Worm (Caenorhabditis elegans) whole organism, L1 larva: ENCODE results near the gene smf-1.
A peak's percentile ranks its signal among the peaks of the same experiment; 100 is the strongest.

Experiments used
- C16A3.4 ChIP-seq: fragments of 150-350 bp; optimal IDR thresholded peaks from 2 replicates; lab custom pipeline; 2014; ENCODE audit warnings: missing biosample characterization, missing genetic modification characterization
- C34B4.2 ChIP-seq: sonication (generic microtip); optimal IDR thresholded peaks from 2 replicates; lab custom pipeline; 2017; ENCODE audit warnings: mild to moderate bottlenecking, missing genetic modification characterization, missing compliant biosample characterization
- aha-1 ChIP-seq: fragments of 150-350 bp; optimal IDR thresholded peaks from 2 replicates; lab custom pipeline; 2014; ENCODE audit warnings: missing biosample characterization, missing genetic modification characterization
- alr-1 ChIP-seq: fragments of 200-800 bp; sonication (Bioruptor generic); optimal IDR thresholded peaks from 2 replicates; lab custom pipeline; 2018; ENCODE audit warnings: borderline replicate concordance, mild to moderate bottlenecking, missing genetic modification characterization, missing compliant biosample characterization
- blmp-1 ChIP-seq: fragments of 150-350 bp; optimal IDR thresholded peaks from 2 replicates; lab custom pipeline; 2014; ENCODE audit warnings: missing biosample characterization, missing genetic modification characterization
- ceh-63 ChIP-seq: fragments of 200-800 bp; sonication (Bioruptor generic); optimal IDR thresholded peaks from 2 replicates; lab custom pipeline; 2018; ENCODE audit warnings: mild to moderate bottlenecking, missing genetic modification characterization, missing compliant biosample characterization
- ceh-8 ChIP-seq: fragments of 200-800 bp; sonication (Bioruptor generic); optimal IDR thresholded peaks from 2 replicates; lab custom pipeline; 2018; ENCODE audit warnings: mild to moderate bottlenecking, missing genetic modification characterization, moderate library complexity, missing compliant biosample characterization
- ceh-82 ChIP-seq, 3 experiments: fragments of 150-350 bp in 1 of 3; sonication (generic microtip) in 2 of 3; optimal IDR thresholded peaks; 2 replicates each; lab custom pipeline; 2014 to 2017; ENCODE audit warnings: missing biosample characterization in 3 of 3, missing genetic modification characterization in 3 of 3
- ceh-88 ChIP-seq: fragments of 200-800 bp; sonication (Bioruptor generic); IDR thresholded peaks from 2 replicates; pipeline ENCODE4 v1.3.6; 2022; ENCODE audit warnings: missing genetic modification characterization, missing compliant biosample characterization
- efl-3 ChIP-seq: fragments of 200-800 bp; sonication (Bioruptor generic); optimal IDR thresholded peaks from 2 replicates; lab custom pipeline; 2018; ENCODE audit warnings: mild to moderate bottlenecking, missing genetic modification characterization, missing compliant biosample characterization
- egl-13 ChIP-seq: sonication (generic microtip); optimal IDR thresholded peaks from 2 replicates; lab custom pipeline; 2016; ENCODE audit warnings: missing genotype, missing genetic modification reagents, missing genetic modification characterization, missing compliant biosample characterization
- egl-27 ChIP-seq, 2 experiments: fragments of 150-350 bp in 1 of 2; sonication (generic microtip); optimal IDR thresholded peaks; 3 replicates each; lab custom pipeline; 2017 to 2018; ENCODE audit warnings: missing biosample characterization in 2 of 2, missing genetic modification characterization in 2 of 2, missing genetic modification reagents in 2 of 2
- ets-5 ChIP-seq: fragments of 200-800 bp; sonication (Bioruptor generic); IDR thresholded peaks from 2 replicates; pipeline ENCODE4 v1.3.6; 2022; ENCODE audit warnings: missing genetic modification characterization, missing compliant biosample characterization
- fkh-10 ChIP-seq: sonication (generic microtip); optimal IDR thresholded peaks from 2 replicates; lab custom pipeline; 2017; ENCODE audit warnings: missing biosample characterization, missing genetic modification reagents, missing genetic modification characterization
- fkh-4 ChIP-seq: sonication (generic microtip); optimal IDR thresholded peaks from 2 replicates; lab custom pipeline; 2016; ENCODE audit warnings: missing compliant biosample characterization, missing genetic modification characterization, borderline replicate concordance
- fkh-8 ChIP-seq: sonication (generic microtip); optimal IDR thresholded peaks from 2 replicates; lab custom pipeline; 2016; ENCODE audit warnings: mild to moderate bottlenecking, missing genetic modification characterization, missing compliant biosample characterization
- grh-1 ChIP-seq: fragments of 200-800 bp; sonication (Bioruptor generic); IDR thresholded peaks from 2 replicates; pipeline ENCODE4 v1.3.6; 2022; ENCODE audit warnings: missing genetic modification reagents, missing genetic modification characterization, missing compliant biosample characterization
- isw-1 ChIP-seq: fragments of 200-800 bp; sonication (Bioruptor generic); IDR thresholded peaks from 2 replicates; pipeline ENCODE4 v1.3.6; 2022; ENCODE audit warnings: missing genetic modification characterization, missing compliant biosample characterization
- lin-13 ChIP-seq: fragments of 150-350 bp; optimal IDR thresholded peaks from 2 replicates; lab custom pipeline; 2014; ENCODE audit warnings: missing biosample characterization, missing genetic modification reagents, missing genetic modification characterization
- lin-14 ChIP-seq: fragments of 200-800 bp; sonication (Bioruptor generic); optimal IDR thresholded peaks from 2 replicates; lab custom pipeline; 2018; ENCODE audit warnings: mild to moderate bottlenecking, missing genetic modification characterization, moderate library complexity, missing compliant biosample characterization
- lin-35 ChIP-seq, 2 experiments: fragments of 150-350 bp; optimal IDR thresholded peaks; 2 replicates each; lab custom pipeline; 2014; ENCODE audit warnings: missing biosample characterization in 2 of 2, missing genetic modification characterization in 2 of 2, missing genetic modification reagents in 2 of 2
- lin-39 ChIP-seq: fragments of 150-350 bp; optimal IDR thresholded peaks from 2 replicates; lab custom pipeline; 2014; ENCODE audit warnings: missing biosample characterization, missing genetic modification reagents, missing genetic modification characterization
- lsy-2 ChIP-seq, 2 experiments: fragments of 150-350 bp; optimal IDR thresholded peaks; 2 replicates each; lab custom pipeline; 2014; ENCODE audit warnings: missing biosample characterization in 2 of 2, missing genetic modification characterization in 2 of 2
- mab-9 ChIP-seq: fragments of 200-800 bp; sonication (Bioruptor generic); IDR thresholded peaks from 2 replicates; pipeline ENCODE4 v1.3.6; 2022; ENCODE audit warnings: missing genetic modification reagents, missing genetic modification characterization, missing compliant biosample characterization
- mdl-1 ChIP-seq, 2 experiments: fragments of 150-350 bp; optimal IDR thresholded peaks; 2 replicates each; lab custom pipeline; 2014 to 2017; ENCODE audit warnings: missing biosample characterization in 2 of 2, missing genetic modification characterization in 2 of 2, inconsistent platforms in 1 of 2
- mep-1 ChIP-seq: fragments of 150-350 bp; optimal IDR thresholded peaks from 2 replicates; lab custom pipeline; 2014; ENCODE audit warnings: missing biosample characterization, missing genetic modification characterization
- nhr-12 ChIP-seq: sonication (generic microtip); optimal IDR thresholded peaks from 2 replicates; lab custom pipeline; 2017; ENCODE audit warnings: missing biosample characterization, missing genetic modification characterization
- nhr-19 ChIP-seq: fragments of 200-800 bp; sonication (Bioruptor generic); conservative IDR thresholded peaks from 2 replicates; pipeline ENCODE4 v1.3.6; 2022; ENCODE audit warnings: missing genetic modification characterization, missing compliant biosample characterization
- nhr-28 ChIP-seq: fragments of 150-350 bp; optimal IDR thresholded peaks from 2 replicates; lab custom pipeline; 2014; ENCODE audit warnings: missing biosample characterization, missing genetic modification characterization
- nhr-71 ChIP-seq: sonication (generic microtip); optimal IDR thresholded peaks from 2 replicates; lab custom pipeline; 2016; ENCODE audit warnings: mild to moderate bottlenecking, missing genetic modification characterization, moderate library complexity, missing compliant biosample characterization
- nhr-90 ChIP-seq: sonication (generic microtip); optimal IDR thresholded peaks from 2 replicates; lab custom pipeline; 2016; ENCODE audit warnings: mild to moderate bottlenecking, missing genetic modification characterization, missing compliant biosample characterization; ENCODE audit not compliant: poor library complexity
- pag-3 ChIP-seq: sonication (generic microtip); optimal IDR thresholded peaks from 2 replicates; lab custom pipeline; 2017; ENCODE audit warnings: missing genetic modification characterization, mild to moderate bottlenecking, missing compliant biosample characterization, antibody characterized with exemption, borderline replicate concordance; ENCODE audit not compliant: insufficient read depth
- pax-3 ChIP-seq: fragments of 200-800 bp; sonication (Bioruptor generic); optimal IDR thresholded peaks from 2 replicates; lab custom pipeline; 2018; ENCODE audit warnings: mild to moderate bottlenecking, missing genetic modification characterization, moderate library complexity, missing compliant biosample characterization
- rnt-1 ChIP-seq: sonication (generic microtip); optimal IDR thresholded peaks from 2 replicates; lab custom pipeline; 2016; ENCODE audit warnings: mild to moderate bottlenecking, missing genetic modification characterization, moderate library complexity, missing compliant biosample characterization
- skn-1 ChIP-seq: fragments of 150-350 bp; optimal IDR thresholded peaks from 2 replicates; lab custom pipeline; 2014; ENCODE audit warnings: missing biosample characterization, missing genetic modification characterization
- snpc-4 ChIP-seq: fragments of 150-350 bp; optimal IDR thresholded peaks from 2 replicates; lab custom pipeline; 2014; ENCODE audit warnings: missing biosample characterization, missing genetic modification characterization
- sox-4 ChIP-seq: sonication (generic microtip); optimal IDR thresholded peaks from 2 replicates; lab custom pipeline; 2016; ENCODE audit warnings: missing genetic modification characterization, missing compliant biosample characterization
- swsn-7 ChIP-seq: sonication (generic microtip); optimal IDR thresholded peaks from 2 replicates; lab custom pipeline; 2016; ENCODE audit warnings: missing genetic modification characterization, missing compliant biosample characterization
- tbx-2 ChIP-seq: sonication (generic microtip); optimal IDR thresholded peaks from 2 replicates; lab custom pipeline; 2016; ENCODE audit warnings: missing genetic modification characterization, missing compliant biosample characterization
- tlp-1 ChIP-seq: fragments of 150-350 bp; optimal IDR thresholded peaks from 2 replicates; lab custom pipeline; 2014; ENCODE audit warnings: missing biosample characterization, missing genetic modification characterization
- unc-30 ChIP-seq: sonication (generic microtip); optimal IDR thresholded peaks from 2 replicates; lab custom pipeline; 2017; ENCODE audit warnings: missing biosample characterization, missing genetic modification characterization
- unc-86 ChIP-seq: sonication (generic microtip); optimal IDR thresholded peaks from 2 replicates; lab custom pipeline; 2016; ENCODE audit warnings: missing genetic modification characterization, missing compliant biosample characterization
- unc-98 ChIP-seq: fragments of 200-800 bp; sonication (Bioruptor generic); IDR thresholded peaks from 2 replicates; pipeline ENCODE4 v1.3.6; 2022; ENCODE audit warnings: missing genetic modification characterization, missing compliant biosample characterization
- vab-15 ChIP-seq: sonication (generic microtip); optimal IDR thresholded peaks from 2 replicates; lab custom pipeline; 2017; ENCODE audit warnings: missing genotype, mild to moderate bottlenecking, missing genetic modification characterization, missing compliant biosample characterization
- zag-1 ChIP-seq: fragments of 150-350 bp; optimal IDR thresholded peaks from 2 replicates; lab custom pipeline; 2014; ENCODE audit warnings: missing biosample characterization, missing genetic modification characterization
- ztf-11 ChIP-seq, 2 experiments: sonication (generic microtip); optimal IDR thresholded peaks; 2 replicates each; lab custom pipeline; 2016 to 2017; ENCODE audit warnings: missing genetic modification characterization in 2 of 2, missing biosample characterization in 1 of 2, missing compliant biosample characterization in 1 of 2

The smf-1 gene

ce11 chrX:6745515-6745914 lies 22.6 kb upstream of the smf-1 start (continued):
- TF ChIP-seq lin-35 (GFP tag; optimal IDR thresholded peaks at IDR 0.05; lab: Kevin White, UChicago), result no peak
- TF ChIP-seq unc-86, result no peak
- no peak for TF ChIP-seq ceh-88 (GFP tag; lab: Robert Waterston, UW)
- TF ChIP-seq nhr-28 (tag; lab: Kevin White, UChicago), result no peak
- no peak for TF ChIP-seq tbx-2
- peak; percentile 15 for TF ChIP-seq ceh-63

- TF ChIP-seq lsy-2 (tag; optimal IDR thresholded peaks at IDR 0.05; lab: Kevin White, UChicago) (no peak), tlp-1 (tag; lab: Kevin White, UChicago) (no peak), lin-14 (GFP tag; lab: Kevin White, UChicago) (peak; percentile 85), fkh-8 (tag; lab: Kevin White, UChicago) (peak; percentile 7), egl-27 (tag; optimal IDR thresholded peaks at IDR 0.05; lab: Kevin White, UChicago) (no peak), grh-1 (GFP tag; lab: Robert Waterston, UW) (no peak), ceh-82 (tag; optimal IDR thresholded peaks at IDR 0.05; lab: Kevin White, UChicago) (peak in 1 of 3 experiments; percentile 27), nhr-90 (no peak), C16A3.4 (no peak), ceh-63 (no peak), egl-13 (tag; lab: Kevin White, UChicago) (peak; percentile 31), skn-1 (tag; lab: Kevin White, UChicago) (no peak), snpc-4 (tag; lab: Kevin White, UChicago) (no peak), lin-39 (tag; lab: Kevin White, UChicago) (no peak), fkh-10 (peak; percentile 82), unc-86 (peak; percentile 33), alr-1 (tag; lab: Kevin White, UChicago) (no peak), rnt-1 (tag; lab: Kevin White, UChicago) (peak; percentile 7), aha-1 (no peak), nhr-28 (tag; lab: Kevin White, UChicago) (no peak), swsn-7 (tag; lab: Kevin White, UChicago) (peak; percentile 19), unc-98 (GFP tag; lab: Robert Waterston, UW) (no peak), fkh-4 (no peak), sox-4 (no peak), nhr-19 (GFP tag; lab: Robert Waterston, UW) (no peak), pag-3 (tag; lab: Kevin White, UChicago) (no peak), mep-1 (tag; lab: Kevin White, UChicago) (peak; percentile 20), tbx-2 (no peak), mab-9 (GFP tag; lab: Robert Waterston, UW) (0 out of 2 replicates have a peak, but pooled peaks have one; percentile 41), nhr-12 (tag; lab: Kevin White, UChicago) (no peak), isw-1 (GFP tag; lab: Robert Waterston, UW) (no peak), nhr-71 (tag; lab: Kevin White, UChicago) (no peak), pax-3 (no peak), ceh-88 (GFP tag; lab: Robert Waterston, UW) (no peak), ztf-11 (tag; optimal IDR thresholded peaks at IDR 0.05; lab: Kevin White, UChicago) (no peak), C34B4.2 (tag; lab: Kevin White, UChicago) (no peak), zag-1 (no peak), ceh-8 (GFP tag; lab: Kevin White, UChicago) (no peak), unc-30 (tag; lab: Kevin White, UChicago) (no peak), ets-5 (GFP tag; lab: Robert Waterston, UW) (no peak), vab-15 (tag; lab: Kevin White, UChicago) (no peak), mdl-1 (tag; optimal IDR thresholded peaks at IDR 0.05; lab: Kevin White, UChicago) (peak in 1 of 2 experiments; percentile 73), lin-13 (no peak), blmp-1 (tag; lab: Kevin White, UChicago) (no peak), efl-3 (GFP tag; lab: Kevin White, UChicago) (no peak)
Observed at ce11 chrX:6744978-6745377, 22.1 kb upstream of the smf-1 start.
